Fruit fly (Drosophila melanogaster) whole organism, wandering third instar larva: ENCODE data around the gene Taf3.

Experiments
- Dfd ChIP-seq: fragments of >200 bp; optimal IDR thresholded peaks from 2 replicates; lab custom pipeline; 2017; ENCODE audit warnings: missing biosample characterization, missing genetic modification characterization
- OdsH ChIP-seq: fragments of 200-800 bp; sonication (Bioruptor generic); optimal IDR thresholded peaks from 2 replicates; lab custom pipeline; 2016; ENCODE audit warnings: missing biosample characterization, mild to moderate bottlenecking, missing genetic modification characterization
- fru ChIP-seq: fragments of 200-800 bp; sonication (Bioruptor generic); optimal IDR thresholded peaks from 3 replicates; lab custom pipeline; 2016; ENCODE audit warnings: missing biosample characterization, mild to moderate bottlenecking, missing genetic modification characterization
- tai ChIP-seq: sonication (Bioruptor generic); optimal IDR thresholded peaks from 2 replicates; lab custom pipeline; 2016; ENCODE audit warnings: missing biosample characterization, missing genetic modification characterization

DNA sequence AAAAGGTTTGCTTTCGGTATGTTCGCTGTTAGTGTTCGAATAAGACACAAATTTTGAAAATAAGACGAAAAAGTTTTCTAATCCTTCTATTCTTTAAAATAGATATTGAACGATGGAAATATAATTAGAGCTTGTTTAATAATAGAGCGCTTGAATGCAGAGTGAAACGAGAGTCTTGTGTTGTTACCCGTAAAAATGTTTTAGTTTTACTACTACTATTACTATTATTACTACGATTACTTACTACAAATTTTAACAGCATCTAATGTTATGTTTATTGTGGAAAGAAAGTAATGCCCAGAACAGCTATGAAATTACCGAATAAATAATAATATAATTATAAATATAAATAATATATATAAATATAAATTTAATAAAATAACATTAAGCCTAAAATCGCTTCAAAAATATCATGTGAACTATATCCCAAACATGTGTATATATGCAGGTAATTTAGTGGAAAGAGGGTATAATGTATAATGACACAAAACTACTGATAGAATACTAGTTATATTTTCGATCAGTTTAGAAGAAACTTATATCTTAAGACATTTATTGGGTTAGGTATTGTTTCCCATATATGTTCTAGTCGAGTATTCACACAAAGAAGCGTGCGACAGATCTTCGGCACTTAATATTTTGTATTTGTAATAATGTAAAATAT lies 480 bp upstream of the Taf3 start, which contains the start of gene CG33941:
- TF ChIP-seq fru (GFP tag; lab: Kevin White, UChicago) = no peak
- TF ChIP-seq OdsH (GFP tag; lab: Kevin White, UChicago) = no peak
- TF ChIP-seq tai = no peak
- TF ChIP-seq Dfd (GFP tag; lab: Kevin White, UChicago) = no peak
